1 fruit fly cellular context compared by ENCODE assay signal in the genomic region with DNA sequence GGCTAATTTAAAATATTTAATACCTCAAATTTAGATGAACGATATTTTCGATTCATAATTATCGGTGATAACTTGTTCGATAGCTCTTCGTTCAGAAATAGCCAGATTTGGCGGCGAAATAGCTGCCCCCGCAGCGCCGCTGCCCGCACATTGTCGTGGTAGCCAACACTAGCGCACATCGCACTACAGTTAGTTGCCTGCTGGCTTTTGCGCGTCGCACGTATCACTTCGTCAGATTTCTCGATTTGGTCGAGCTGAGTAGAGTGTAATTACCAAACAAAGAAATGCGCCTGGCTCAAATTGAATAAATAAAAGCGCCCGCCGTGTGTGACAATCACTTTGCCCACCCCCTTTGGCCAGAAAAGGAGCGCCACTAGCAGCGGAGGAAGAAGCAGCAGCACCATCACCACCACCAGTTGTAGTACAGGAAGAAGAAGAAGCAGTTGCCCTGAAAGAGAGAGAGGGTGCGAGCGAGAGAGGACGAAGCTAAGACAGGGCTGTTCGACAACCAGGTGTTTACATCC.
TF ChIP-seq lines count a peak whose summit lies in the region.

Gene Abcd3, plus strand, starts transcription at position 145 of the 524 bp plus-strand sequence.

TF ChIP-seq in whole organism, embryonic, 481 proteins besides CTCF, POLR2A, EP300 and RAD21 (continued from another document and continues in another):
- TF ChIP-seq Gug (GFP tag; IDR thresholded peaks at IDR 0.05; lab: Robert Waterston, UW) (no peak; the same call in 3 of the 4 replicates), D (optimal IDR thresholded peaks at IDR 0.05; lab: Kevin White, UChicago) (no peak), D (GFP tag; optimal IDR thresholded peaks at IDR 0.05; lab: Kevin White, UChicago) (peak; percentile 32), CrebB (tag; optimal IDR thresholded peaks at IDR 0.05; lab: Kevin White, UChicago) (peak; percentile 53), yki (optimal IDR thresholded peaks at IDR 0.05; lab: Kevin White, UChicago) (no peak), CG6683 (GFP tag; optimal IDR thresholded peaks at IDR 0.05; lab: Kevin White, UChicago) (peak; percentile 24), knrl (GFP tag; IDR thresholded peaks at IDR 0.05; lab: Robert Waterston, UW; ENCODE audit: partially characterized antibody) (peak; percentile 58), CG31224 (GFP tag; IDR thresholded peaks at IDR 0.05; lab: Robert Waterston, UW) (0 out of 2 replicates have a peak, but pooled peaks have one; percentile 10), CG7357 (GFP tag; IDR thresholded peaks at IDR 0.05; lab: Robert Waterston, UW) (no peak), fd102C (GFP tag; optimal IDR thresholded peaks at IDR 0.05; lab: Kevin White, UChicago) (no peak), ind (GFP tag; optimal IDR thresholded peaks at IDR 0.05; lab: Kevin White, UChicago) (no peak), HHEX (GFP tag; optimal IDR thresholded peaks at IDR 0.05; lab: Kevin White, UChicago) (peak; percentile 28), CG2889 (GFP tag; IDR thresholded peaks at IDR 0.05; lab: Robert Waterston, UW) (no peak), corto (GFP tag; optimal IDR thresholded peaks at IDR 0.05; lab: Kevin White, UChicago) (no peak), Ravus (GFP tag; IDR thresholded peaks at IDR 0.05; lab: Robert Waterston, UW) (no peak), CG13287 (GFP tag; IDR thresholded peaks at IDR 0.05; lab: Robert Waterston, UW; ENCODE audit: partially characterized antibody) (peak; percentile 78), wek (GFP tag; optimal IDR thresholded peaks at IDR 0.05; lab: Kevin White, UChicago) (peak; percentile 6), mld (GFP tag; IDR thresholded peaks at IDR 0.05; lab: Robert Waterston, UW; ENCODE audit: partially characterized antibody) (peak; percentile 60; the same call in 1 of the 3 replicates), dan (GFP tag; IDR thresholded peaks at IDR 0.05; lab: Robert Waterston, UW) (no peak), CG12071 (GFP tag; optimal IDR thresholded peaks at IDR 0.05; lab: Kevin White, UChicago) (peak; percentile 52), Hr3 (GFP tag; optimal IDR thresholded peaks at IDR 0.05; lab: Kevin White, UChicago) (no peak), CG17912 (GFP tag; optimal IDR thresholded peaks at IDR 0.05; lab: Kevin White, UChicago) (peak; percentile 17), Bdp1 (GFP tag; optimal IDR thresholded peaks at IDR 0.05; lab: Kevin White, UChicago) (no peak), CG11093 (GFP tag; IDR thresholded peaks at IDR 0.05; lab: Robert Waterston, UW) (no peak), kay (GFP tag; optimal IDR thresholded peaks at IDR 0.05; lab: Kevin White, UChicago) (no peak), CG10565 (GFP tag; optimal IDR thresholded peaks at IDR 0.05; lab: Kevin White, UChicago) (no peak), dm (GFP tag; optimal IDR thresholded peaks at IDR 0.05; lab: Kevin White, UChicago) (peak; percentile 76), HLH54F (GFP tag; optimal IDR thresholded peaks at IDR 0.05; lab: Kevin White, UChicago) (peak; percentile 39), fd64A (GFP tag; optimal IDR thresholded peaks at IDR 0.05; lab: Kevin White, UChicago) (no peak), ERR (GFP tag; optimal IDR thresholded peaks at IDR 0.05; lab: Kevin White, UChicago) (peak; percentile 28), CG15479 (GFP tag; optimal IDR thresholded peaks at IDR 0.05; lab: Kevin White, UChicago) (peak; percentile 76), pros (GFP tag; optimal IDR thresholded peaks at IDR 0.05; lab: Kevin White, UChicago) (peak; percentile 87), CG4730 (GFP tag; IDR thresholded peaks at IDR 0.05; lab: Robert Waterston, UW) (no peak), Dip3 (GFP tag; optimal IDR thresholded peaks at IDR 0.05; lab: Kevin White, UChicago) (no peak), CG15011 (GFP tag; optimal IDR thresholded peaks at IDR 0.05; lab: Kevin White, UChicago) (no peak), scrt (GFP tag; optimal IDR thresholded peaks at IDR 0.05; lab: Kevin White, UChicago) (peak; percentile 66), ase (GFP tag; IDR thresholded peaks at IDR 0.05; lab: Robert Waterston, UW) (no peak), CG2678 (tag; optimal IDR thresholded peaks at IDR 0.05; lab: Kevin White, UChicago) (peak; percentile 43), CG15514 (GFP tag; optimal IDR thresholded peaks at IDR 0.05; lab: Kevin White, UChicago) (peak; percentile 77), sens-2 (GFP tag; IDR thresholded peaks at IDR 0.05; lab: Robert Waterston, UW) (no peak), CG1792 (GFP tag; optimal IDR thresholded peaks at IDR 0.05; lab: Kevin White, UChicago) (peak; percentile 40), usp (GFP tag; optimal IDR thresholded peaks at IDR 0.05; lab: Kevin White, UChicago) (no peak), dysf (GFP tag; IDR thresholded peaks at IDR 0.05; lab: Robert Waterston, UW) (no peak), Rx (GFP tag; IDR thresholded peaks at IDR 0.05; lab: Robert Waterston, UW) (no peak), HmgD (GFP tag; optimal IDR thresholded peaks at IDR 0.05; lab: Kevin White, UChicago) (peak; percentile 70), Kr (GFP tag; optimal IDR thresholded peaks at IDR 0.05; lab: Kevin White, UChicago) (no peak), Dbx (GFP tag; IDR thresholded peaks at IDR 0.05; lab: Robert Waterston, UW) (peak; percentile 14; the same call in 1 of the 3 replicates), vfl (GFP tag; optimal IDR thresholded peaks at IDR 0.05; lab: Kevin White, UChicago) (peak; percentile 62), CG6813 (GFP tag; optimal IDR thresholded peaks at IDR 0.05; lab: Kevin White, UChicago) (peak; percentile 38), crol (GFP tag; IDR thresholded peaks at IDR 0.05; lab: Robert Waterston, UW) (0 out of 2 replicates have a peak, but pooled peaks have one; percentile 45), Doc2 (GFP tag; IDR thresholded peaks at IDR 0.05; lab: Robert Waterston, UW) (no peak), YL-1 (GFP tag; optimal IDR thresholded peaks at IDR 0.05; lab: Kevin White, UChicago) (peak; percentile 84), fd96Cb (tag; optimal IDR thresholded peaks at IDR 0.05; lab: Kevin White, UChicago) (no peak), CG18262 (tag; optimal IDR thresholded peaks at IDR 0.05; lab: Kevin White, UChicago) (peak; percentile 15), p53 (GFP tag; optimal IDR thresholded peaks at IDR 0.05; lab: Kevin White, UChicago) (peak; percentile 50), CG17359 (tag; optimal IDR thresholded peaks at IDR 0.05; lab: Kevin White, UChicago) (peak; percentile 46), bbx (GFP tag; IDR thresholded peaks at IDR 0.05; lab: Robert Waterston, UW; ENCODE audit: partially characterized antibody) (peak; percentile 65), CG12155 (GFP tag; optimal IDR thresholded peaks at IDR 0.05; lab: Kevin White, UChicago) (peak; percentile 8), rib (GFP tag; IDR thresholded peaks at IDR 0.05; lab: Robert Waterston, UW) (peak; percentile 25; the same call in 1 of the 2 replicates), Awh (GFP tag; IDR thresholded peaks at IDR 0.05; lab: Robert Waterston, UW) (0 out of 2 replicates have a peak, but pooled peaks have one; percentile 42), run (tag; optimal IDR thresholded peaks at IDR 0.05; lab: Kevin White, UChicago) (peak; percentile 2), chn (GFP tag; optimal IDR thresholded peaks at IDR 0.05; lab: Kevin White, UChicago) (peak; percentile 57), disco-r (GFP tag; optimal IDR thresholded peaks at IDR 0.05; lab: Kevin White, UChicago) (peak; percentile 17), ranshi (GFP tag; IDR thresholded peaks at IDR 0.05; lab: Robert Waterston, UW) (no peak), maf-S (GFP tag; optimal IDR thresholded peaks at IDR 0.05; lab: Kevin White, UChicago) (no peak), fd3F (GFP tag; optimal IDR thresholded peaks at IDR 0.05; lab: Kevin White, UChicago) (no peak), vnd (GFP tag; IDR thresholded peaks at IDR 0.05; lab: Robert Waterston, UW; ENCODE audit: partially characterized antibody) (peak; percentile 14; the same call in 2 of the 3 replicates), CG9437 (GFP tag; optimal IDR thresholded peaks at IDR 0.05; lab: Kevin White, UChicago) (no peak), oc (tag; optimal IDR thresholded peaks at IDR 0.05; lab: Kevin White, UChicago) (no peak), jing (GFP tag; optimal IDR thresholded peaks at IDR 0.05; lab: Kevin White, UChicago) (no peak), sens (GFP tag; lab: Kevin White, UChicago) (peak; percentile 88), Nf-YC (tag; optimal IDR thresholded peaks at IDR 0.05; lab: Kevin White, UChicago) (peak; percentile 65), nau (GFP tag; optimal IDR thresholded peaks at IDR 0.05; lab: Kevin White, UChicago) (peak; percentile 54), chm (GFP tag; IDR thresholded peaks at IDR 0.05; lab: Robert Waterston, UW) (peak; percentile 66; the same call in 1 of the 2 replicates), NfI (GFP tag; optimal IDR thresholded peaks at IDR 0.05; lab: Kevin White, UChicago) (peak; percentile 19), onecut (GFP tag; IDR thresholded peaks at IDR 0.05; lab: Robert Waterston, UW) (peak; percentile 43; the same call in 1 of the 2 replicates), Fer3 (tag; optimal IDR thresholded peaks at IDR 0.05; lab: Kevin White, UChicago) (no peak), gce (GFP tag; IDR thresholded peaks at IDR 0.05; lab: Robert Waterston, UW) (0 out of 3 replicates have a peak, but pooled peaks have one; percentile 45), repo (GFP tag; optimal IDR thresholded peaks at IDR 0.05; lab: Kevin White, UChicago) (no peak), CG16779 (GFP tag; IDR thresholded peaks at IDR 0.05; lab: Robert Waterston, UW) (no peak), CG12659 (GFP tag; optimal IDR thresholded peaks at IDR 0.05; lab: Kevin White, UChicago) (peak; percentile 64), CG42726 (GFP tag; IDR thresholded peaks at IDR 0.05; lab: Robert Waterston, UW; ENCODE audit: partially characterized antibody) (peak; percentile 67; the same call in 1 of the 2 replicates), CG4707 (GFP tag; optimal IDR thresholded peaks at IDR 0.05; lab: Kevin White, UChicago) (peak; percentile 7), CG18476 (GFP tag; optimal IDR thresholded peaks at IDR 0.05; lab: Kevin White, UChicago) (no peak), CG8281 (tag; optimal IDR thresholded peaks at IDR 0.05; lab: Kevin White, UChicago) (no peak), her (GFP tag; optimal IDR thresholded peaks at IDR 0.05; lab: Kevin White, UChicago) (peak; percentile 55), ato (GFP tag; IDR thresholded peaks at IDR 0.05; lab: Robert Waterston, UW; ENCODE audit: partially characterized antibody) (peak; percentile 60; the same call in 1 of the 2 replicates), MESR4 (GFP tag; optimal IDR thresholded peaks at IDR 0.05; lab: Kevin White, UChicago) (peak; percentile 94), lbe (GFP tag; optimal IDR thresholded peaks at IDR 0.05; lab: Kevin White, UChicago) (no peak), bowl (GFP tag; IDR thresholded peaks at IDR 0.05; lab: Robert Waterston, UW) (0 out of 2 replicates have a peak, but pooled peaks have one; percentile 21), otp (GFP tag; IDR thresholded peaks at IDR 0.05; lab: Robert Waterston, UW) (0 out of 3 replicates have a peak, but pooled peaks have one; percentile 26), D19A (tag; optimal IDR thresholded peaks at IDR 0.05; lab: Kevin White, UChicago) (peak; percentile 6), hkb (optimal IDR thresholded peaks at IDR 0.05; lab: Kevin White, UChicago) (no peak), hkb (GFP tag; IDR thresholded peaks at IDR 0.05; lab: Robert Waterston, UW) (peak; percentile 48), CG34422 (GFP tag; IDR thresholded peaks at IDR 0.05; lab: Robert Waterston, UW) (peak; percentile 70), CG15073 (GFP tag; optimal IDR thresholded peaks at IDR 0.05; lab: Kevin White, UChicago) (no peak), CG31388 (GFP tag; optimal IDR thresholded peaks at IDR 0.05; lab: Kevin White, UChicago) (no peak), CG3163 (GFP tag; optimal IDR thresholded peaks at IDR 0.05; lab: Kevin White, UChicago) (peak; percentile 57), lov (optimal IDR thresholded peaks at IDR 0.05; lab: Kevin White, UChicago) (no peak), lov (GFP tag; IDR thresholded peaks at IDR 0.05; lab: Robert Waterston, UW) (no peak), gcm2 (GFP tag; optimal IDR thresholded peaks at IDR 0.05; lab: Kevin White, UChicago) (no peak), dpn (GFP tag; optimal IDR thresholded peaks at IDR 0.05; lab: Kevin White, UChicago) (peak in 1 of 2 experiments; percentile 44), tll (GFP tag; optimal IDR thresholded peaks at IDR 0.05; lab: Kevin White, UChicago) (peak in 1 of 2 experiments; percentile 10), Hey (tag; optimal IDR thresholded peaks at IDR 0.05; lab: Kevin White, UChicago) (peak; percentile 26), CG17612 (GFP tag; IDR thresholded peaks at IDR 0.05; lab: Robert Waterston, UW) (no peak), Dp (GFP tag; optimal IDR thresholded peaks at IDR 0.05; lab: Kevin White, UChicago) (peak; percentile 46), gfzf (GFP tag; optimal IDR thresholded peaks at IDR 0.05; lab: Kevin White, UChicago) (peak; percentile 8), unpg (GFP tag; optimal IDR thresholded peaks at IDR 0.05; lab: Kevin White, UChicago) (no peak), Ssrp (tag; optimal IDR thresholded peaks at IDR 0.05; lab: Kevin White, UChicago) (no peak), az2 (GFP tag; optimal IDR thresholded peaks at IDR 0.05; lab: Kevin White, UChicago) (no peak), CG32767 (GFP tag; IDR thresholded peaks at IDR 0.05; lab: Robert Waterston, UW) (peak; percentile 38; the same call in 1 of the 2 replicates), CG6272 (GFP tag; IDR thresholded peaks at IDR 0.05; lab: Robert Waterston, UW) (no peak), Abd-B (GFP tag; optimal IDR thresholded peaks at IDR 0.05; lab: Kevin White, UChicago) (no peak), CG14441 (GFP tag; IDR thresholded peaks at IDR 0.05; lab: Robert Waterston, UW) (no peak), dmrt11E (tag; optimal IDR thresholded peaks at IDR 0.05; lab: Kevin White, UChicago) (no peak), CG1024 (GFP tag; IDR thresholded peaks at IDR 0.05; lab: Robert Waterston, UW) (0 out of 2 replicates have a peak, but pooled peaks have one; percentile 28), CG10366 (GFP tag; IDR thresholded peaks at IDR 0.05; lab: Robert Waterston, UW) (peak; percentile 34; the same call in 1 of the 2 replicates), Tbp (GFP tag; optimal IDR thresholded peaks at IDR 0.05; lab: Kevin White, UChicago) (no peak), sna (GFP tag; IDR thresholded peaks at IDR 0.05; lab: Robert Waterston, UW; ENCODE audit: partially characterized antibody) (peak; percentile 62), gsb (GFP tag; IDR thresholded peaks at IDR 0.05; lab: Robert Waterston, UW) (no peak), CkIIα-i1 (GFP tag; IDR thresholded peaks at IDR 0.05; lab: Robert Waterston, UW) (no peak), eve (GFP tag; optimal IDR thresholded peaks at IDR 0.05; lab: Kevin White, UChicago) (no peak), CG9797 (GFP tag; optimal IDR thresholded peaks at IDR 0.05; lab: Kevin White, UChicago) (peak; percentile 24), CG32532 (GFP tag; IDR thresholded peaks at IDR 0.05; lab: Robert Waterston, UW) (peak; percentile 54)
